Fruit fly (Drosophila melanogaster) whole organism, embryonic: Measurements from ENCODE around the gene ddbt.

ENCODE experiments used
- Atf6 ChIP-seq: fragments of 200-800 bp; sonication (Bioruptor generic); IDR thresholded peaks from 2 replicates; pipeline ENCODE4 v1.3.6; 2022; ENCODE audit warnings: missing biosample characterization, missing genetic modification characterization
- BtbVII ChIP-seq: fragments of 200-800 bp; sonication (Bioruptor generic); optimal IDR thresholded peaks from 3 replicates; lab custom pipeline; 2017; ENCODE audit warnings: missing biosample characterization, mild to moderate bottlenecking, missing genetic modification characterization
- CG11093 ChIP-seq: fragments of 200-800 bp; sonication (Bioruptor generic); IDR thresholded peaks from 3 replicates; pipeline ENCODE4 v1.3.6; 2022; ENCODE audit warnings: missing biosample characterization, missing genetic modification characterization
- CG12236 ChIP-seq: fragments of 200-800 bp; sonication (Bioruptor generic); optimal IDR thresholded peaks from 2 replicates; lab custom pipeline; 2016; ENCODE audit warnings: missing biosample characterization, missing genetic modification characterization
- CG14441 ChIP-seq: fragments of 200-800 bp; sonication (Bioruptor generic); IDR thresholded peaks from 2 replicates; pipeline ENCODE4 v1.3.6; 2022; ENCODE audit warnings: missing biosample characterization, missing genetic modification characterization
- CG16813 ChIP-seq: fragments of 200-800 bp; sonication (Bioruptor generic); IDR thresholded peaks from 3 replicates; pipeline ENCODE4 v1.3.6; 2022; ENCODE audit warnings: missing biosample characterization, missing genetic modification characterization; ENCODE audit not compliant: partially characterized antibody
- CG17359 ChIP-seq: fragments of 200-800 bp; sonication (Bioruptor generic); optimal IDR thresholded peaks from 3 replicates; lab custom pipeline; 2018; ENCODE audit warnings: missing biosample characterization, mild to moderate bottlenecking, missing genetic modification characterization, moderate library complexity
- CG17361 ChIP-seq: fragments of 200-800 bp; sonication (Bioruptor generic); IDR thresholded peaks from 3 replicates; pipeline ENCODE4 v1.3.6; 2022; ENCODE audit warnings: missing biosample characterization, missing genetic modification characterization
- CG18011 ChIP-seq: fragments of 200-800 bp; sonication (Bioruptor generic); optimal IDR thresholded peaks from 2 replicates; lab custom pipeline; 2017; ENCODE audit warnings: missing biosample characterization, missing genetic modification characterization, mild to moderate bottlenecking, moderate library complexity, missing genotype
- CG18262 ChIP-seq: fragments of 200-800 bp; optimal IDR thresholded peaks from 3 replicates; lab custom pipeline; 2019; ENCODE audit warnings: missing biosample characterization, mild to moderate bottlenecking, missing genetic modification characterization, moderate library complexity
- CG2678 ChIP-seq: fragments of 200-800 bp; sonication (Bioruptor generic); optimal IDR thresholded peaks from 3 replicates; lab custom pipeline; 2019; ENCODE audit warnings: missing biosample characterization, mild to moderate bottlenecking, missing genetic modification characterization, moderate library complexity
- CG3847 ChIP-seq: fragments of 200-800 bp; sonication (Bioruptor generic); IDR thresholded peaks from 2 replicates; pipeline ENCODE4 v1.3.6; 2022; ENCODE audit warnings: missing biosample characterization, missing genetic modification characterization
- CG4328 ChIP-seq: fragments of 200-800 bp; sonication (Bioruptor generic); optimal IDR thresholded peaks from 3 replicates; lab custom pipeline; 2017; ENCODE audit warnings: missing biosample characterization, missing genetic modification reagents, missing genetic modification characterization
- CG4854 ChIP-seq: fragments of 200-800 bp; sonication (Bioruptor generic); optimal IDR thresholded peaks from 2 replicates; lab custom pipeline; 2016; ENCODE audit warnings: missing biosample characterization, missing genetic modification characterization, inconsistent platforms
- CG7745 ChIP-seq: fragments of 200-800 bp; sonication (Bioruptor generic); optimal IDR thresholded peaks from 2 replicates; lab custom pipeline; 2018; ENCODE audit warnings: missing biosample characterization, mild to moderate bottlenecking, missing genetic modification characterization, moderate library complexity
- CG8290 ChIP-seq, 3 experiments: fragments of 200-800 bp; sonication (Bioruptor generic); optimal IDR thresholded peaks; 2 replicates each; lab custom pipeline; 2016 to 2019; ENCODE audit warnings: missing biosample characterization in 3 of 3, missing genetic modification characterization in 3 of 3, mild to moderate bottlenecking in 2 of 3, moderate library complexity in 1 of 3
- Camta ChIP-seq: fragments of 200-800 bp; sonication (Bioruptor generic); optimal IDR thresholded peaks from 2 replicates; lab custom pipeline; 2016; ENCODE audit warnings: missing biosample characterization, missing genetic modification characterization
- Eip74EF ChIP-seq, 2 experiments: fragments of 200-800 bp in 1 of 2; fragments of >200 bp in 1 of 2; sonication (Bioruptor generic) in 1 of 2; optimal IDR thresholded peaks; 2 replicates each; lab custom pipeline; 2017 to 2019; ENCODE audit warnings: missing biosample characterization in 2 of 2, missing genetic modification characterization in 2 of 2, mild to moderate bottlenecking in 1 of 2, moderate library complexity in 1 of 2
- Gug ChIP-seq: fragments of 200-800 bp; sonication (Bioruptor generic); IDR thresholded peaks from 4 replicates; pipeline ENCODE4 v1.3.6; 2022; ENCODE audit warnings: missing biosample characterization, missing genetic modification characterization
- MTF-1 ChIP-seq: fragments of 200-800 bp; sonication (Bioruptor generic); optimal IDR thresholded peaks from 2 replicates; lab custom pipeline; 2018; ENCODE audit warnings: missing biosample characterization, mild to moderate bottlenecking, missing genetic modification characterization, borderline replicate concordance
- NK7.1 ChIP-seq: fragments of 200-800 bp; sonication (Bioruptor generic); optimal IDR thresholded peaks from 3 replicates; lab custom pipeline; 2016; ENCODE audit warnings: missing biosample characterization, missing genetic modification characterization
- NfI ChIP-seq: fragments of 200-800 bp; sonication (Bioruptor generic); optimal IDR thresholded peaks from 3 replicates; lab custom pipeline; 2018; ENCODE audit warnings: missing biosample characterization, mild to moderate bottlenecking, missing genetic modification characterization, moderate library complexity
- Optix ChIP-seq: fragments of 200-800 bp; sonication (Bioruptor generic); IDR thresholded peaks from 3 replicates; pipeline ENCODE4 v1.3.6; 2022; ENCODE audit warnings: missing biosample characterization, missing genetic modification characterization
- Sin3A ChIP-seq: fragments of >200 bp; optimal IDR thresholded peaks from 2 replicates; lab custom pipeline; 2018
- Spps ChIP-seq: fragments of 200-800 bp; sonication (Bioruptor generic); optimal IDR thresholded peaks from 2 replicates; lab custom pipeline; 2018; ENCODE audit warnings: missing biosample characterization, mild to moderate bottlenecking, missing genetic modification characterization
- TFAM ChIP-seq: fragments of 200-800 bp; sonication (Bioruptor generic); optimal IDR thresholded peaks from 2 replicates; lab custom pipeline; 2017; ENCODE audit warnings: missing biosample characterization, missing genetic modification characterization, inconsistent platforms
- Vsx1 ChIP-seq: fragments of 200-800 bp; sonication (Bioruptor generic); optimal IDR thresholded peaks from 2 replicates; lab custom pipeline; 2017; ENCODE audit warnings: missing biosample characterization, mild to moderate bottlenecking, missing genetic modification characterization, missing genetic modification reagents
- bsh ChIP-seq, 2 experiments: fragments of 200-800 bp; sonication (Bioruptor generic); optimal IDR thresholded peaks; 2 replicates each; lab custom pipeline; 2017 to 2018; ENCODE audit warnings: mild to moderate bottlenecking in 2 of 2, missing biosample characterization in 2 of 2, missing genetic modification characterization in 2 of 2, moderate library complexity in 1 of 2
- btn ChIP-seq: fragments of 200-800 bp; sonication (Bioruptor generic); optimal IDR thresholded peaks from 2 replicates; lab custom pipeline; 2016; ENCODE audit warnings: missing biosample characterization, missing genetic modification characterization
- cad ChIP-seq: fragments of >200 bp; optimal IDR thresholded peaks from 2 replicates; lab custom pipeline; 2017; ENCODE audit warnings: missing biosample characterization, missing genetic modification characterization
- cg ChIP-seq: fragments of 200-800 bp; sonication (Bioruptor generic); optimal IDR thresholded peaks from 3 replicates; lab custom pipeline; 2019; ENCODE audit warnings: missing biosample characterization, mild to moderate bottlenecking, missing genetic modification characterization, moderate library complexity
- ftz-f1 ChIP-seq: fragments of 200-800 bp; sonication (Bioruptor generic); optimal IDR thresholded peaks from 2 replicates; lab custom pipeline; 2016; ENCODE audit warnings: missing biosample characterization, missing genetic modification characterization
- gcm ChIP-seq: fragments of 200-800 bp; sonication (Bioruptor generic); optimal IDR thresholded peaks from 2 replicates; lab custom pipeline; 2019; ENCODE audit warnings: missing biosample characterization, mild to moderate bottlenecking, missing genetic modification characterization, moderate library complexity
- grau ChIP-seq: fragments of 200-800 bp; optimal IDR thresholded peaks from 3 replicates; lab custom pipeline; 2019; ENCODE audit warnings: missing biosample characterization, mild to moderate bottlenecking, missing genetic modification characterization, moderate library complexity
- grn ChIP-seq: fragments of 200-800 bp; sonication (Bioruptor generic); optimal IDR thresholded peaks from 3 replicates; lab custom pipeline; 2017; ENCODE audit warnings: missing biosample characterization, missing genetic modification characterization
- hkb ChIP-seq, 2 experiments: fragments of 200-800 bp in 1 of 2; fragments of >200 bp in 1 of 2; sonication (Bioruptor generic) in 1 of 2; IDR thresholded peaks in 1 of 2; optimal IDR thresholded peaks in 1 of 2; 2 replicates each; pipeline versions ENCODE4 v1.3.6 to Lab custom; 2017 to 2022; ENCODE audit warnings: missing biosample characterization in 1 of 2, missing genetic modification characterization in 1 of 2
- insv ChIP-seq, 2 experiments: fragments of 200-800 bp; sonication (Bioruptor generic); optimal IDR thresholded peaks; 3 replicates each; lab custom pipeline; 2016 to 2018; ENCODE audit warnings: missing biosample characterization in 2 of 2, missing genetic modification characterization in 2 of 2
- jumu ChIP-seq: fragments of 200-800 bp; sonication (Bioruptor generic); optimal IDR thresholded peaks from 3 replicates; lab custom pipeline; 2016; ENCODE audit warnings: missing biosample characterization, missing genetic modification characterization
- kah ChIP-seq: fragments of 200-800 bp; sonication (Bioruptor generic); optimal IDR thresholded peaks from 2 replicates; lab custom pipeline; 2018; ENCODE audit warnings: missing biosample characterization, mild to moderate bottlenecking, missing genetic modification characterization
- maf-S ChIP-seq: fragments of 200-800 bp; sonication (Bioruptor generic); optimal IDR thresholded peaks from 2 replicates; lab custom pipeline; 2016; ENCODE audit warnings: missing biosample characterization, missing genetic modification characterization
- pan ChIP-seq, 4 experiments: fragments of >200 bp in 3 of 4; fragments of 200-800 bp in 1 of 4; sonication (Bioruptor generic) in 1 of 4; optimal IDR thresholded peaks in 3 of 4; IDR thresholded peaks in 1 of 4; 2 replicates each; pipeline versions ENCODE4 v1.3.6 to Lab custom; 2017 to 2022; ENCODE audit warnings: missing biosample characterization in 2 of 4, missing genetic modification characterization in 2 of 4, mixed read lengths in 1 of 4
- pho ChIP-seq: fragments of 200-800 bp; sonication (Bioruptor generic); optimal IDR thresholded peaks from 2 replicates; lab custom pipeline; 2016; ENCODE audit warnings: missing biosample characterization, missing genetic modification characterization
- pum ChIP-seq: fragments of 200-800 bp; sonication (Bioruptor generic); optimal IDR thresholded peaks from 2 replicates; lab custom pipeline; 2016; ENCODE audit warnings: missing biosample characterization, missing genetic modification characterization
- slbo ChIP-seq: fragments of 200-800 bp; sonication (Bioruptor generic); IDR thresholded peaks from 2 replicates; pipeline ENCODE4 v1.3.6; 2022; ENCODE audit warnings: missing biosample characterization, missing genetic modification characterization
- so ChIP-seq: fragments of 200-800 bp; sonication (Bioruptor generic); IDR thresholded peaks from 3 replicates; pipeline ENCODE4 v1.3.6; 2022; ENCODE audit warnings: missing biosample characterization, missing genetic modification characterization
- toy ChIP-seq: fragments of 200-800 bp; sonication (Bioruptor generic); IDR thresholded peaks from 2 replicates; pipeline ENCODE4 v1.3.6; 2022; ENCODE audit warnings: missing biosample characterization, missing genetic modification characterization
- tx ChIP-seq: fragments of 200-800 bp; sonication (Bioruptor generic); optimal IDR thresholded peaks from 2 replicates; lab custom pipeline; 2016; ENCODE audit warnings: missing biosample characterization, missing genetic modification characterization
- vvl ChIP-seq: fragments of 200-800 bp; sonication (Bioruptor generic); IDR thresholded peaks from 2 replicates; pipeline ENCODE4 v1.3.6; 2022; ENCODE audit warnings: missing biosample characterization, missing genetic modification characterization

ddbt gene

dm6 chr3L:270760-271500, 46.0 kb upstream of the ddbt start, which contains the start of gene miple2 (continued):
- TF ChIP-seq CG8290 (GFP tag; optimal IDR thresholded peaks at IDR 0.05; lab: Kevin White, UChicago) (peak; percentile 18), CG8290 (tag; optimal IDR thresholded peaks at IDR 0.05; lab: Kevin White, UChicago) (peak; percentile 46 to 79), Spps (peak; percentile 6), kah (GFP tag; lab: Kevin White, UChicago) (peak; percentile 41), CG18011 (GFP tag; lab: Kevin White, UChicago) (peak; percentile 38), CG7745 (tag; lab: Kevin White, UChicago) (no peak), gcm (GFP tag; lab: Kevin White, UChicago) (no peak), slbo (GFP tag; lab: Robert Waterston, UW) (no peak), Camta (GFP tag; lab: Kevin White, UChicago) (peak; percentile 15), pho (peak; percentile 3), CG17359 (tag; lab: Kevin White, UChicago) (peak; percentile 26), tx (GFP tag; lab: Kevin White, UChicago) (peak; percentile 24), CG3847 (no peak), so (no peak), Vsx1 (peak; percentile 70), bsh (GFP tag; optimal IDR thresholded peaks at IDR 0.05; lab: Kevin White, UChicago) (peak; percentile 26 to 38), pum (GFP tag; lab: Kevin White, UChicago) (peak; percentile 39), hkb (optimal IDR thresholded peaks at IDR 0.05; lab: Kevin White, UChicago) (no peak), hkb (GFP tag; IDR thresholded peaks at IDR 0.05; lab: Robert Waterston, UW) (no peak; the same call in 1 of the 2 replicates), Optix (GFP tag; lab: Robert Waterston, UW) (no peak), Sin3A (lab: Kevin White, UChicago) (no peak), CG12236 (peak; percentile 36), CG16813 (no peak), btn (peak; percentile 48), MTF-1 (GFP tag; lab: Kevin White, UChicago) (no peak), NfI (GFP tag; lab: Kevin White, UChicago) (peak; percentile 39), cad (GFP tag; lab: Kevin White, UChicago) (no peak), CG2678 (tag; lab: Kevin White, UChicago) (peak; percentile 69), grau (tag; lab: Kevin White, UChicago) (peak; percentile 41), CG17361 (GFP tag; lab: Robert Waterston, UW) (peak; percentile 71; the same call in 2 of the 3 replicates), Gug (no peak), CG14441 (GFP tag; lab: Robert Waterston, UW) (0 out of 2 replicates have a peak, but pooled peaks have one; percentile 14), Atf6 (GFP tag; lab: Robert Waterston, UW) (peak; percentile 10; the same call in 1 of the 2 replicates), NK7.1 (GFP tag; lab: Kevin White, UChicago) (no peak), toy (no peak), CG11093 (GFP tag; lab: Robert Waterston, UW) (no peak), jumu (GFP tag; lab: Kevin White, UChicago) (peak; percentile 36), pan (optimal IDR thresholded peaks at IDR 0.05; lab: Kevin White, UChicago) (no peak), pan (GFP tag; optimal IDR thresholded peaks at IDR 0.05 in 1 of 2, IDR thresholded peaks at IDR 0.05 in 1 of 2) (no peak), maf-S (GFP tag; lab: Kevin White, UChicago) (peak; percentile 2), TFAM (no peak), BtbVII (GFP tag; lab: Kevin White, UChicago) (peak; percentile 35), ftz-f1 (GFP tag; lab: Kevin White, UChicago) (no peak), cg (GFP tag; lab: Kevin White, UChicago) (peak; percentile 91), CG4328 (GFP tag; lab: Kevin White, UChicago) (peak; percentile 75), Eip74EF (GFP tag; optimal IDR thresholded peaks at IDR 0.05; lab: Kevin White, UChicago) (no peak), CG18262 (tag; lab: Kevin White, UChicago) (peak; percentile 73), CG4854 (peak; percentile 30), insv (GFP tag; optimal IDR thresholded peaks at IDR 0.05; lab: Kevin White, UChicago) (peak in 1 of 2 experiments; percentile 3), grn (GFP tag; lab: Kevin White, UChicago) (peak; percentile 84), vvl (GFP tag; lab: Robert Waterston, UW) (no peak)
